Fruit fly (Drosophila melanogaster) whole organism, wandering third instar larva: ENCODE measurements around the gene Dpm2.

ENCODE experiments used
- Abd-B ChIP-seq: fragments of >200 bp; optimal IDR thresholded peaks from 2 replicates; lab custom pipeline; 2017; ENCODE audit warnings: missing biosample characterization, missing genetic modification characterization
- CG32264 ChIP-seq: fragments of 200-800 bp; sonication (Bioruptor generic); optimal IDR thresholded peaks from 2 replicates; lab custom pipeline; 2016; ENCODE audit warnings: missing biosample characterization, missing genetic modification characterization
- CG9705 ChIP-seq: fragments of 200-800 bp; sonication (Bioruptor generic); optimal IDR thresholded peaks from 2 replicates; lab custom pipeline; 2018; ENCODE audit warnings: missing biosample characterization, mild to moderate bottlenecking, missing genetic modification characterization
- CrebA ChIP-seq: fragments of 200-800 bp; sonication (Bioruptor generic); optimal IDR thresholded peaks from 2 replicates; lab custom pipeline; 2016; ENCODE audit warnings: missing biosample characterization, mild to moderate bottlenecking, missing genetic modification characterization, borderline replicate concordance
- Dfd ChIP-seq: fragments of >200 bp; optimal IDR thresholded peaks from 2 replicates; lab custom pipeline; 2017; ENCODE audit warnings: missing biosample characterization, missing genetic modification characterization
- Dif ChIP-seq: fragments of 200-275, 200-300 bp; sonication (Bioruptor generic); optimal IDR thresholded peaks from 2 replicates; lab custom pipeline; 2018; ENCODE audit warnings: missing biosample characterization, missing genetic modification characterization; ENCODE audit not compliant: partially characterized antibody
- GATAd ChIP-seq: sonication (Bioruptor generic); optimal IDR thresholded peaks from 2 replicates; lab custom pipeline; 2016; ENCODE audit warnings: missing biosample characterization, missing genetic modification characterization
- HLH106 ChIP-seq: fragments of 200-800 bp; optimal IDR thresholded peaks from 3 replicates; lab custom pipeline; 2019; ENCODE audit warnings: missing biosample characterization, mild to moderate bottlenecking, missing genetic modification characterization, moderate library complexity
- Hnf4 ChIP-seq: fragments of 200-800 bp; sonication (Bioruptor generic); optimal IDR thresholded peaks from 2 replicates; lab custom pipeline; 2016; ENCODE audit warnings: missing biosample characterization, mild to moderate bottlenecking, missing genetic modification characterization
- Hr78 ChIP-seq: fragments of >200 bp; optimal IDR thresholded peaks from 2 replicates; lab custom pipeline; 2017; ENCODE audit warnings: missing biosample characterization, missing genetic modification characterization
- Hr83 ChIP-seq: fragments of 200-300 bp; sonication (Bioruptor generic); optimal IDR thresholded peaks from 2 replicates; lab custom pipeline; 2016; ENCODE audit warnings: missing biosample characterization, mild to moderate bottlenecking, missing genetic modification characterization, moderate library complexity; ENCODE audit not compliant: poor library complexity, severe bottlenecking
- Mio ChIP-seq: sonication (Bioruptor generic); optimal IDR thresholded peaks from 2 replicates; lab custom pipeline; 2016; ENCODE audit warnings: missing biosample characterization, missing genetic modification characterization
- Myc ChIP-seq: fragments of >200 bp; optimal IDR thresholded peaks from 2 replicates; lab custom pipeline; 2017
- N ChIP-seq: fragments of >200 bp; optimal IDR thresholded peaks from 2 replicates; lab custom pipeline; 2018; ENCODE audit warnings: missing biosample characterization, missing external identifiers, missing genetic modification characterization
- OdsH ChIP-seq: fragments of 200-800 bp; sonication (Bioruptor generic); optimal IDR thresholded peaks from 2 replicates; lab custom pipeline; 2016; ENCODE audit warnings: missing biosample characterization, mild to moderate bottlenecking, missing genetic modification characterization
- Rel ChIP-seq, 2 experiments: fragments of 200-800 bp; sonication (Bioruptor generic) in 1 of 2; optimal IDR thresholded peaks; 2 replicates in 1 of 2; 3 replicates in 1 of 2; lab custom pipeline; 2016 to 2019; ENCODE audit warnings: mild to moderate bottlenecking in 2 of 2, missing biosample characterization in 2 of 2, missing genetic modification characterization in 2 of 2, moderate library complexity in 1 of 2
- Sp1 ChIP-seq: fragments of 200-800 bp; sonication (Bioruptor generic); optimal IDR thresholded peaks from 3 replicates; lab custom pipeline; 2019; ENCODE audit warnings: missing biosample characterization, mild to moderate bottlenecking, missing genetic modification characterization, moderate library complexity
- Vsx2 ChIP-seq: fragments of 200-300, 225-300 bp; sonication (Bioruptor generic); optimal IDR thresholded peaks from 2 replicates; lab custom pipeline; 2018; ENCODE audit warnings: missing biosample characterization, missing genetic modification characterization; ENCODE audit not compliant: partially characterized antibody
- br ChIP-seq: fragments of 200-800 bp; sonication (Bioruptor generic); optimal IDR thresholded peaks from 2 replicates; lab custom pipeline; 2016; ENCODE audit warnings: missing biosample characterization, missing genetic modification characterization
- brk ChIP-seq: fragments of 200-800 bp; sonication (Bioruptor generic); optimal IDR thresholded peaks from 2 replicates; lab custom pipeline; 2016; ENCODE audit warnings: missing biosample characterization, mild to moderate bottlenecking, missing genetic modification characterization
- dl ChIP-seq, 2 experiments: fragments of 175-275, 200-275 bp in 1 of 2; fragments of 200-275 bp in 1 of 2; sonication (Bioruptor generic); optimal IDR thresholded peaks; lab custom pipeline; 2018; ENCODE audit warnings: mild to moderate bottlenecking in 2 of 2, missing biosample characterization in 2 of 2, missing genetic modification characterization in 2 of 2, moderate library complexity in 2 of 2; ENCODE audit not compliant: partially characterized antibody in 2 of 2, insufficient read depth in 1 of 2
- dmrt93B ChIP-seq: fragments of 200-800 bp; sonication (Bioruptor generic); optimal IDR thresholded peaks from 2 replicates; lab custom pipeline; 2018; ENCODE audit warnings: missing biosample characterization, mild to moderate bottlenecking, missing genetic modification characterization
- dsf ChIP-seq: sonication (Bioruptor generic); optimal IDR thresholded peaks from 2 replicates; lab custom pipeline; 2016; ENCODE audit warnings: missing biosample characterization, missing genetic modification characterization, borderline replicate concordance
- ey ChIP-seq: fragments of 200-800 bp; sonication (Bioruptor generic); optimal IDR thresholded peaks from 2 replicates; lab custom pipeline; 2016; ENCODE audit warnings: missing biosample characterization, missing genetic modification characterization
- foxo ChIP-seq, 2 experiments: fragments of 200-800 bp; sonication (Bioruptor generic); optimal IDR thresholded peaks; 2 replicates in 1 of 2; 3 replicates in 1 of 2; lab custom pipeline; 2016 to 2017; ENCODE audit warnings: missing biosample characterization in 2 of 2, missing genetic modification characterization in 2 of 2
- fru ChIP-seq: fragments of 200-800 bp; sonication (Bioruptor generic); optimal IDR thresholded peaks from 3 replicates; lab custom pipeline; 2016; ENCODE audit warnings: missing biosample characterization, mild to moderate bottlenecking, missing genetic modification characterization
- h ChIP-seq: fragments of 200-800 bp; sonication (Bioruptor generic); optimal IDR thresholded peaks from 3 replicates; lab custom pipeline; 2016; ENCODE audit warnings: missing biosample characterization, mild to moderate bottlenecking, missing genetic modification characterization
- jim ChIP-seq: fragments of 175-275, 200-325 bp; sonication (Bioruptor generic); optimal IDR thresholded peaks from 2 replicates; lab custom pipeline; 2016; ENCODE audit warnings: missing biosample characterization, mild to moderate bottlenecking, missing genetic modification characterization
- lola ChIP-seq: fragments of >200 bp; optimal IDR thresholded peaks from 2 replicates; lab custom pipeline; 2017; ENCODE audit warnings: missing biosample characterization, missing genetic modification characterization
- pan ChIP-seq: fragments of >200 bp; optimal IDR thresholded peaks from 2 replicates; lab custom pipeline; 2017
- psq ChIP-seq: fragments of 200-800 bp; sonication (Bioruptor generic); optimal IDR thresholded peaks from 3 replicates; lab custom pipeline; 2017; ENCODE audit warnings: missing biosample characterization, mild to moderate bottlenecking, missing genetic modification characterization, moderate library complexity
- rgr ChIP-seq: fragments of 200-800 bp; sonication (Bioruptor generic); optimal IDR thresholded peaks from 3 replicates; lab custom pipeline; 2016; ENCODE audit warnings: missing biosample characterization, mild to moderate bottlenecking, missing genetic modification characterization
- sage ChIP-seq: fragments of 200-800 bp; sonication (Bioruptor generic); optimal IDR thresholded peaks from 2 replicates; lab custom pipeline; 2016; ENCODE audit warnings: missing biosample characterization, mild to moderate bottlenecking, missing genetic modification characterization
- sv ChIP-seq: fragments of 200-800 bp; sonication (Bioruptor generic); optimal IDR thresholded peaks from 3 replicates; lab custom pipeline; 2016; ENCODE audit warnings: missing biosample characterization, missing genetic modification characterization
- tai ChIP-seq: sonication (Bioruptor generic); optimal IDR thresholded peaks from 2 replicates; lab custom pipeline; 2016; ENCODE audit warnings: missing biosample characterization, missing genetic modification characterization
- usp ChIP-seq: fragments of >200 bp; optimal IDR thresholded peaks from 2 replicates; lab custom pipeline; 2017; ENCODE audit warnings: missing biosample characterization, missing genetic modification characterization
- woc ChIP-seq: sonication (Bioruptor generic); optimal IDR thresholded peaks from 2 replicates; lab custom pipeline; 2016; ENCODE audit warnings: missing biosample characterization, mild to moderate bottlenecking, missing genetic modification characterization

Dpm2 gene

dm6 chr3L:3304740-3305139 lies 14.6 kb upstream of the Dpm2 start:
- TF ChIP-seq psq (GFP tag; lab: Kevin White, UChicago) (no peak), Rel (GFP tag; optimal IDR thresholded peaks at IDR 0.05; lab: Kevin White, UChicago) (no peak), Rel (tag; optimal IDR thresholded peaks at IDR 0.05; lab: Kevin White, UChicago) (peak; percentile 66)

dm6 chr3L:3305430-3305829 lies 13.9 kb upstream of the Dpm2 start:
- TF ChIP-seq lola (GFP tag; lab: Kevin White, UChicago) (no peak), HLH106 (no peak), GATAd (GFP tag; lab: Kevin White, UChicago) (no peak), rgr (GFP tag; lab: Kevin White, UChicago) (peak; percentile 27)

- TF ChIP-seq lola (GFP tag; lab: Kevin White, UChicago) (no peak), Hr78 (no peak), Myc (no peak), br (GFP tag; lab: Kevin White, UChicago) (no peak), CG9705 (no peak), CrebA (GFP tag; lab: Kevin White, UChicago) (no peak), Dfd (no peak), woc (GFP tag; lab: Kevin White, UChicago) (no peak), OdsH (GFP tag; lab: Kevin White, UChicago) (no peak), Mio (no peak), Abd-B (GFP tag; lab: Kevin White, UChicago) (no peak)
Observed at dm6 chr3L:3306515-3306914, 12.8 kb upstream of the Dpm2 start.

- TF ChIP-seq ey, result no peak
- TF ChIP-seq OdsH (GFP tag; lab: Kevin White, UChicago), result no peak
- no peak for TF ChIP-seq Abd-B (GFP tag; lab: Kevin White, UChicago)
- TF ChIP-seq dmrt93B (GFP tag; lab: Kevin White, UChicago), result no peak
Observed at dm6 chr3L:3307593-3307992, 11.8 kb upstream of the Dpm2 start.

dm6 chr3L:3308676-3309613 lies 10.4 kb upstream of the Dpm2 start:
- TF ChIP-seq pan (no peak), Sp1 (peak; percentile 6), N (GFP tag; lab: Kevin White, UChicago) (no peak), ey (no peak), foxo (GFP tag; optimal IDR thresholded peaks at IDR 0.05; lab: Kevin White, UChicago) (no peak), OdsH (GFP tag; lab: Kevin White, UChicago) (peak; percentile 13), fru (GFP tag; lab: Kevin White, UChicago) (peak; percentile 48), CG9705 (no peak), Mio (no peak), dsf (no peak), sv (no peak), tai (GFP tag; lab: Kevin White, UChicago) (no peak), Myc (no peak), Hr78 (no peak), HLH106 (no peak), Dif (GFP tag; lab: Kevin White, UChicago) (no peak), Hr83 (no peak), lola (GFP tag; lab: Kevin White, UChicago) (no peak), Rel (GFP tag; optimal IDR thresholded peaks at IDR 0.05; lab: Kevin White, UChicago) (no peak), Rel (tag; optimal IDR thresholded peaks at IDR 0.05; lab: Kevin White, UChicago) (peak; percentile 10), Hnf4 (GFP tag; lab: Kevin White, UChicago) (no peak), CG32264 (no peak), Vsx2 (GFP tag; lab: Kevin White, UChicago) (no peak), dmrt93B (GFP tag; lab: Kevin White, UChicago) (no peak), Dfd (no peak), woc (GFP tag; lab: Kevin White, UChicago) (no peak), h (GFP tag; lab: Kevin White, UChicago) (peak; percentile 52), Abd-B (GFP tag; lab: Kevin White, UChicago) (no peak), dl (GFP tag; optimal IDR thresholded peaks at IDR 0.05; lab: Kevin White, UChicago; ENCODE audit: insufficient read depth in 1 of 2, partially characterized antibody in 2 of 2) (no peak), GATAd (GFP tag; lab: Kevin White, UChicago) (no peak), brk (GFP tag; lab: Kevin White, UChicago) (no peak), usp (no peak), rgr (GFP tag; lab: Kevin White, UChicago) (no peak), CrebA (GFP tag; lab: Kevin White, UChicago) (no peak), psq (GFP tag; lab: Kevin White, UChicago) (no peak), jim (GFP tag; lab: Kevin White, UChicago) (no peak), br (GFP tag; lab: Kevin White, UChicago) (peak; percentile 20), sage (GFP tag; lab: Kevin White, UChicago) (no peak)
